Worm (Caenorhabditis elegans) whole organism, mixed stage, embryonic: ENCODE data around the gene F46B6.2.

Source experiments
- M03D4.4 ChIP-seq: sonication (generic microtip); optimal IDR thresholded peaks from 2 replicates; lab custom pipeline; 2017; ENCODE audit warnings: mild to moderate bottlenecking, missing genetic modification characterization, missing compliant biosample characterization
- bed-3 ChIP-seq: fragments of 200-800 bp; sonication (Bioruptor generic); optimal IDR thresholded peaks from 3 replicates; lab custom pipeline; 2018; ENCODE audit warnings: mild to moderate bottlenecking, missing genetic modification characterization, moderate library complexity, missing compliant biosample characterization
- blmp-1 ChIP-seq: fragments of 150-350 bp; optimal IDR thresholded peaks from 2 replicates; lab custom pipeline; 2014; ENCODE audit warnings: missing biosample characterization, missing genetic modification characterization
- ceh-39 ChIP-seq: fragments of 150-350 bp; optimal IDR thresholded peaks from 2 replicates; lab custom pipeline; 2014; ENCODE audit warnings: missing biosample characterization, missing genetic modification characterization
- ceh-43 ChIP-seq: fragments of 200-800 bp; sonication (Bioruptor generic); optimal IDR thresholded peaks from 2 replicates; lab custom pipeline; 2018; ENCODE audit warnings: mild to moderate bottlenecking, missing genetic modification characterization, moderate library complexity, missing compliant biosample characterization
- ces-1 ChIP-seq: fragments of 150-350 bp; optimal IDR thresholded peaks from 2 replicates; lab custom pipeline; 2014; ENCODE audit warnings: missing biosample characterization, missing genetic modification reagents, missing genetic modification characterization
- drap-1 ChIP-seq: fragments of 200-800 bp; sonication (Bioruptor generic); optimal IDR thresholded peaks from 3 replicates; lab custom pipeline; 2018; ENCODE audit warnings: mild to moderate bottlenecking, missing genetic modification characterization, missing compliant biosample characterization
- elt-1 ChIP-seq: sonication (generic microtip); optimal IDR thresholded peaks from 2 replicates; lab custom pipeline; 2017; ENCODE audit warnings: missing genetic modification characterization, mild to moderate bottlenecking, missing compliant biosample characterization, antibody characterized with exemption, moderate library complexity, borderline replicate concordance; ENCODE audit not compliant: insufficient read depth
- elt-3 ChIP-seq: fragments of 150-350 bp; optimal IDR thresholded peaks from 2 replicates; lab custom pipeline; 2014; ENCODE audit warnings: missing biosample characterization, missing genetic modification characterization
- flh-1 ChIP-seq: fragments of 200-800 bp; sonication (Bioruptor generic); optimal IDR thresholded peaks from 2 replicates; lab custom pipeline; 2018; ENCODE audit warnings: mild to moderate bottlenecking, missing genetic modification characterization, moderate library complexity, missing compliant biosample characterization
- hlh-1 ChIP-seq: fragments of 150-350 bp; optimal IDR thresholded peaks from 2 replicates; lab custom pipeline; 2014; ENCODE audit warnings: missing biosample characterization, missing genetic modification reagents, missing genetic modification characterization
- lin-13 ChIP-seq: fragments of 150-350 bp; optimal IDR thresholded peaks from 2 replicates; lab custom pipeline; 2014; ENCODE audit warnings: missing biosample characterization, missing genetic modification characterization
- lin-32 ChIP-seq: fragments of 200-800 bp; sonication (Bioruptor generic); optimal IDR thresholded peaks from 2 replicates; lab custom pipeline; 2018; ENCODE audit warnings: mild to moderate bottlenecking, missing genetic modification characterization, missing compliant biosample characterization
- lsy-2 ChIP-seq: fragments of 150-350 bp; optimal IDR thresholded peaks from 2 replicates; lab custom pipeline; 2014; ENCODE audit warnings: missing biosample characterization, missing genetic modification characterization
- mab-5 ChIP-seq: fragments of 150-350 bp; optimal IDR thresholded peaks from 2 replicates; lab custom pipeline; 2014; ENCODE audit warnings: missing biosample characterization, missing genetic modification characterization
- mls-2 ChIP-seq: sonication (generic microtip); optimal IDR thresholded peaks from 2 replicates; lab custom pipeline; 2016; ENCODE audit warnings: mild to moderate bottlenecking, missing genetic modification characterization, moderate library complexity, missing compliant biosample characterization
- nhr-12 ChIP-seq: fragments of 150-350 bp; optimal IDR thresholded peaks from 2 replicates; lab custom pipeline; 2014; ENCODE audit warnings: missing biosample characterization, missing genetic modification characterization
- nhr-2 ChIP-seq: fragments of 150-350 bp; optimal IDR thresholded peaks from 2 replicates; lab custom pipeline; 2014; ENCODE audit warnings: missing biosample characterization, missing genetic modification characterization
- nhr-237 ChIP-seq: fragments of 150-350 bp; optimal IDR thresholded peaks from 2 replicates; lab custom pipeline; 2014; ENCODE audit warnings: missing biosample characterization, missing genetic modification characterization
- nhr-28 ChIP-seq: fragments of 150-350 bp; optimal IDR thresholded peaks from 2 replicates; lab custom pipeline; 2014; ENCODE audit warnings: missing biosample characterization, missing genetic modification characterization
- nhr-76 ChIP-seq: sonication (generic microtip); optimal IDR thresholded peaks from 2 replicates; lab custom pipeline; 2017; ENCODE audit warnings: missing biosample characterization, missing genetic modification characterization
- pha-4 ChIP-seq: fragments of 150-350 bp; optimal IDR thresholded peaks from 2 replicates; lab custom pipeline; 2018; ENCODE audit warnings: missing biosample characterization, missing genetic modification reagents, missing genetic modification characterization
- snpc-4 ChIP-seq: fragments of 150-350 bp; optimal IDR thresholded peaks from 2 replicates; lab custom pipeline; 2014; ENCODE audit warnings: missing biosample characterization, missing genetic modification characterization
- sptf-1 ChIP-seq: sonication (generic microtip); optimal IDR thresholded peaks from 2 replicates; lab custom pipeline; 2017; ENCODE audit warnings: mild to moderate bottlenecking, missing genetic modification characterization, moderate library complexity, missing compliant biosample characterization
- tbx-8 ChIP-seq: fragments of 200-800 bp; sonication (Bioruptor generic); optimal IDR thresholded peaks from 2 replicates; lab custom pipeline; 2018; ENCODE audit warnings: mild to moderate bottlenecking, missing genetic modification characterization, moderate library complexity, missing compliant biosample characterization
- unc-39 ChIP-seq: fragments of 150-350 bp; optimal IDR thresholded peaks from 2 replicates; lab custom pipeline; 2014; ENCODE audit warnings: missing biosample characterization, missing genetic modification characterization
- unc-62 ChIP-seq: fragments of 150-350 bp; optimal IDR thresholded peaks from 2 replicates; lab custom pipeline; 2014; ENCODE audit warnings: missing biosample characterization, missing genetic modification reagents, missing genetic modification characterization
- zip-8 ChIP-seq: fragments of 150-350 bp; optimal IDR thresholded peaks from 2 replicates; lab custom pipeline; 2014; ENCODE audit warnings: missing biosample characterization, missing genetic modification characterization
- ztf-11 ChIP-seq: fragments of 150-350 bp; optimal IDR thresholded peaks from 2 replicates; lab custom pipeline; 2014; ENCODE audit warnings: missing biosample characterization, missing genetic modification characterization

F46B6.2 gene

ce11 chrV:9765622-9766021 is 6.5 kb upstream of the F46B6.2 start:
- no peak for TF ChIP-seq unc-39 (tag; lab: Kevin White, UChicago)
- TF ChIP-seq ces-1 (GFP tag; lab: Kevin White, UChicago), result peak; percentile 100
- peak; percentile 46 for TF ChIP-seq lsy-2 (tag; lab: Kevin White, UChicago)
- no peak for TF ChIP-seq nhr-28

- TF ChIP-seq ces-1 (GFP tag; lab: Kevin White, UChicago) (peak; percentile 100), ztf-11 (tag; lab: Kevin White, UChicago) (no peak), zip-8 (peak; percentile 50), sptf-1 (tag; lab: Kevin White, UChicago) (no peak), bed-3 (GFP tag; lab: Kevin White, UChicago) (no peak)
Observed at ce11 chrV:9767941-9768340, 4.1 kb upstream of the F46B6.2 start.

DNA sequence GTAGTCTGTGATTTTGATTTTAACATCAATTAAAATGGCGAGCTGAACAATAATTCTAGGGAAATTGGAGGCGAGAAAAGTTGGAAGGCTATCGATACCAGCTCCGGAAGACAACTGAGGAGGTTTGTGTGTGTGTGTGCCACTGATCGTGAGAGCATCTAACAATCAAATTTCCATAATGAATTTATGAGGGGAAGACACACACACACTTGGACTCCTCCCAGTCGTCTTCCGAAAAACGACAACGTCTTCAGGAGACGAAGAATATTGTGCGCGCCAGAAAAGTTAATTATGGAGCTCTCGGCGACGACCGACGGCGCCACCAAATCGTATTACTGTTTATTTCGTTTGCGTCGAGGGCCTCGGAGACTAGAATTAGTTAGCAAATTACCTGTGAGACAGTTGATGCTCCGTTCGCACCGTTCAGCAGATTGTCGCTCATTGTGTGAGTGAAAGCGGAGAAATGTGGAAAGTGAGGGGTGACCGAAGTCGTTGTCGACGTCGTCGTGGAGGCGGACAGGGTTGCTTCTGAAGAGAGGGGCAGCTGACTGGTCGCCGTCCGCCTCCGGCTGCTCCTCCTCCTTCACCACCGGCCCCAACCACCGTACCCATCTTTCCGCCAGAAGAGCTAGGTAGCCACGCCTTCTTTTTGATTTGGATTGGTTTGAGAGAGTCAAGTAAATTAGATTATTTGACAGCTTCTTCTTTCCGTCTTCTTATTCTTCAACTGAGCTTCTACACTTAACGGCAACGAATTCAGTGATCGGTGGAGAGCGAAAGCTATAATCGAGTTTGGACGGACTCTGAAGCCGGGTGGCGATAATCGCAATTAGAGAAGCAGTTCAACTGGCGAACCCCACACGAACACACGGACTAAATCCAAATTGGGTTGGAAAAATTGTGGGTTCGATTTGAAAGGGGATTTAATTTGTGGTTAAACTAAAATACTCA is 3.0 kb upstream of the F46B6.2 start, which contains the start of gene unc-42:
Gene unc-42 (minus strand): TSS at position 564 of the 951 bp plus-strand sequence.
- no peak for TF ChIP-seq drap-1 (GFP tag; lab: Kevin White, UChicago)
- TF ChIP-seq ces-1 (GFP tag; lab: Kevin White, UChicago), result peak; percentile 100
- TF ChIP-seq ceh-43 (GFP tag; lab: Kevin White, UChicago), result no peak

- TF ChIP-seq flh-1 (GFP tag; lab: Kevin White, UChicago), result no peak
- no peak for TF ChIP-seq lin-32 (GFP tag; lab: Kevin White, UChicago)
- TF ChIP-seq ces-1 (GFP tag; lab: Kevin White, UChicago), result peak; percentile 90
Observed at ce11 chrV:9771311-9771710, 774 bp upstream of the F46B6.2 start.

DNA sequence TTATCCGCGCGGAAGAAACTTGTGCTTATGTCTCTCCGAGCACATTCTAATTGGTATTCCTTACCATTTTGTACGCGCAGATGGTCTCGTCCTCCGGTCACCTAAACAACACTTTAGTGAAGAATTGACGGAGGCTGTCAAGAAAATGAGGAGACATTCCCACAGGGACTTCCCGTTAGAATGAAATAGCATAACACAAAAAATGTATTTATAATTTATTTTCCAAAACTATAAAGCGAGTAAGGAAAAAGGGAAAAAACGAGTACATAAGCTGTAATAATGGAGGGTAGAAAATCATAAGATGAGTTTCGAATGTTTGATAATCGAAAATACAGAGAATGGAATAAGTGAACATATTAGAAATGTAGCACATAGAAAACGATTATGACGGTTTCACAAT is 3.6 kb downstream of the F46B6.2 start, which contains the start of gene F46B6.12:
Gene F46B6.12 (minus strand): TSS at position 101 of the 400 bp plus-strand sequence.
- TF ChIP-seq snpc-4 (tag; lab: Kevin White, UChicago) (no peak), lin-32 (GFP tag; lab: Kevin White, UChicago) (no peak), nhr-28 (no peak), nhr-12 (no peak), unc-39 (tag; lab: Kevin White, UChicago) (no peak), lsy-2 (tag; lab: Kevin White, UChicago) (no peak), pha-4 (tag; lab: Kevin White, UChicago) (no peak), ceh-39 (tag; lab: Kevin White, UChicago) (no peak), blmp-1 (no peak), tbx-8 (no peak)

- no peak for TF ChIP-seq elt-3 (tag; lab: Kevin White, UChicago)
- no peak for TF ChIP-seq lsy-2 (tag; lab: Kevin White, UChicago)
- TF ChIP-seq pha-4 (tag; lab: Kevin White, UChicago), result no peak
- no peak for TF ChIP-seq lin-13
- no peak for TF ChIP-seq nhr-28
- no peak for TF ChIP-seq ztf-11 (tag; lab: Kevin White, UChicago)
- TF ChIP-seq M03D4.4, result no peak
- TF ChIP-seq, all 35 proteins: peak for 0
Observed at ce11 chrV:9777645-9778044, 5.6 kb downstream of the F46B6.2 start, which contains the start of gene smg-4. TSS of gene smg-4 (minus strand) at chrV:9777745.

DNA sequence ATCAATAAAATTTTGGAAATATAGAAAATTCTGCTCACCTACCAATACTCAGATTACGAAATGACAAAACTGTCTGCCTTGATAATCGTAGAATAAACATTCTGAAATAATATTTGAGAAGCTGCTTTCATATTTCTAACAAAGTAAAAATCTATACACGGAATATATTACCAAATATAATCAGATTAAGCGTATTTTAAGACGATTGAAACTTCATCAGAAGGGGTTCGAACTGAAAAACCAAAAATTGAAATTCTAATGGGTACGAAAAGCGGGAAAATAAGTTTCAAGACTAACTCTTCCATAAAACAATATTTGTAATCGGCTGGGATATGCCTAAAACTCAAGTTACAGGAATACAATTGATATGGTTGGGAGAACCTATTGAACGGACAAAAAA is 7.3 kb downstream of the F46B6.2 start, which contains the start of gene F46B6.4:
Gene F46B6.4 (minus strand): TSS at position 101 of the 400 bp plus-strand sequence.
- TF ChIP-seq ces-1 (GFP tag; lab: Kevin White, UChicago), result no peak
- no peak for TF ChIP-seq M03D4.4
- no peak for TF ChIP-seq elt-1 (tag; lab: Kevin White, UChicago)
- no peak for TF ChIP-seq nhr-28
- TF ChIP-seq nhr-2, result no peak
- TF ChIP-seq snpc-4 (tag; lab: Kevin White, UChicago), result no peak
- no peak for TF ChIP-seq nhr-76
- TF ChIP-seq mab-5 (tag; lab: Kevin White, UChicago), result no peak
- TF ChIP-seq flh-1 (GFP tag; lab: Kevin White, UChicago), result no peak
- no peak for TF ChIP-seq unc-39 (tag; lab: Kevin White, UChicago)
- TF ChIP-seq lin-32 (GFP tag; lab: Kevin White, UChicago), result no peak
- no peak for TF ChIP-seq tbx-8
- no peak for TF ChIP-seq zip-8
- TF ChIP-seq unc-62 (GFP tag; lab: Kevin White, UChicago), result no peak
- no peak for TF ChIP-seq drap-1 (GFP tag; lab: Kevin White, UChicago)
- TF ChIP-seq blmp-1, result no peak
- TF ChIP-seq nhr-237 (tag; lab: Kevin White, UChicago), result no peak
- no peak for TF ChIP-seq hlh-1 (tag; lab: Kevin White, UChicago)
- no peak for TF ChIP-seq lin-13
- TF ChIP-seq mls-2, result no peak
